Worm (Caenorhabditis elegans) whole organism, late embryonic: ENCODE data around the gene T20G5.9.

Source experiments
- ama-1 ChIP-seq: fragments of 150-350 bp; optimal IDR thresholded peaks from 2 replicates; lab custom pipeline; 2014
- ceh-19 ChIP-seq: fragments of 200-800 bp; sonication (Bioruptor generic); optimal IDR thresholded peaks from 2 replicates; lab custom pipeline; 2018; ENCODE audit warnings: mild to moderate bottlenecking, missing genetic modification characterization, missing compliant biosample characterization
- lin-11 ChIP-seq: fragments of 200-800 bp; sonication (Bioruptor generic); optimal IDR thresholded peaks from 2 replicates; lab custom pipeline; 2018; ENCODE audit warnings: mild to moderate bottlenecking, missing genetic modification characterization, missing compliant biosample characterization
- nfya-1 ChIP-seq: sonication (generic microtip); optimal IDR thresholded peaks from 2 replicates; lab custom pipeline; 2017; ENCODE audit warnings: missing genetic modification characterization, mild to moderate bottlenecking, missing compliant biosample characterization, antibody characterized with exemption, moderate library complexity
- nhr-232 ChIP-seq: sonication (generic microtip); optimal IDR thresholded peaks from 2 replicates; lab custom pipeline; 2016; ENCODE audit warnings: missing genetic modification characterization, missing compliant biosample characterization
- pha-2 ChIP-seq: sonication (generic microtip); optimal IDR thresholded peaks from 2 replicates; lab custom pipeline; 2017; ENCODE audit warnings: mild to moderate bottlenecking, missing genetic modification characterization, missing compliant biosample characterization

DNA sequence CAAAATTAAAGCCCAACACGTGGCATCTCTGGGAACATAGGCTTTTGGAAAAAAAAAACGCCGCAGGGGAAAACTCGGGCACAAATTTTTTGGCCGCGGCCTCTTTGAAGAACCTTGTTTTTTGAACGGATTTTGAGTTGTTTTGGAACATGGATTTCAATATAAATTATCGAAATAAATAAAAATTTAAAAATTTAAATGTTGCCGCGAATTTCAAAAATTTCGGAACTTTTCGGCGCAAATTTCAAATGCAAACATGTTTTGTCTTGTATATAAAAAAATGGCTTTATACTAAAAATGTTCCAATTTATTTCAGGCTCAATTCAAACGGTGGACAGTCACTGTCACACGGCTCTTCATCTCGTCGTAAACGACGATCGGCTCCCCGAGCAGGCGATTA is 34.4 kb downstream of the T20G5.9 start:
- no peak for TF ChIP-seq ceh-19 (GFP tag; lab: Kevin White, UChicago)
- no peak for TF ChIP-seq ama-1 (lab: Kevin White, UChicago)
- no peak for TF ChIP-seq lin-11 (tag; lab: Kevin White, UChicago)
- no peak for TF ChIP-seq pha-2 (tag; lab: Kevin White, UChicago)
- TF ChIP-seq nhr-232 (tag; lab: Kevin White, UChicago): no peak
- TF ChIP-seq nfya-1 (tag; lab: Kevin White, UChicago): no peak
